Worm (Caenorhabditis elegans) whole organism, L4 larva: ENCODE results near the gene H10E21.1.

Source experiments
- ceh-32 ChIP-seq: sonication (generic microtip); optimal IDR thresholded peaks from 2 replicates; lab custom pipeline; 2016; ENCODE audit warnings: mild to moderate bottlenecking, missing genetic modification characterization, missing compliant biosample characterization; ENCODE audit not compliant: poor library complexity
- ceh-62 ChIP-seq: sonication (generic microtip); optimal IDR thresholded peaks from 2 replicates; lab custom pipeline; 2017; ENCODE audit warnings: missing biosample characterization, missing genetic modification characterization
- ces-1 ChIP-seq: fragments of 150-350 bp; sonication (generic microtip); optimal IDR thresholded peaks from 4 replicates; lab custom pipeline; 2014; ENCODE audit warnings: missing biosample characterization, missing genetic modification reagents, missing genetic modification characterization
- fos-1 ChIP-seq: fragments of 150-350 bp; optimal IDR thresholded peaks from 2 replicates; lab custom pipeline; 2014; ENCODE audit warnings: missing biosample characterization, missing genetic modification characterization
- nhr-48 ChIP-seq: sonication (generic microtip); optimal IDR thresholded peaks from 2 replicates; lab custom pipeline; 2016; ENCODE audit warnings: mild to moderate bottlenecking, missing genetic modification characterization, missing compliant biosample characterization
- nhr-77 ChIP-seq: fragments of 150-350 bp; optimal IDR thresholded peaks from 2 replicates; lab custom pipeline; 2014; ENCODE audit warnings: missing biosample characterization, missing genetic modification characterization
- sdz-12 ChIP-seq: fragments of 200-800 bp; sonication (Bioruptor generic); optimal IDR thresholded peaks from 2 replicates; lab custom pipeline; 2018; ENCODE audit warnings: mild to moderate bottlenecking, missing genetic modification characterization, missing compliant biosample characterization
- unc-62 ChIP-seq, 3 experiments: fragments of 150-350 bp in 1 of 3; sonication (generic microtip); optimal IDR thresholded peaks in 2 of 3; peaks in 1 of 3; 1 replicate in 1 of 3; 2 replicates in 2 of 3; lab custom pipeline; 2014 to 2017; ENCODE audit warnings: missing biosample characterization in 3 of 3, missing genetic modification characterization in 3 of 3, missing genetic modification reagents in 3 of 3, missing genotype in 1 of 3

- TF ChIP-seq ceh-32 = no peak
- TF ChIP-seq nhr-77 (tag; lab: Kevin White, UChicago) = no peak
- TF ChIP-seq ceh-62 (tag; lab: Kevin White, UChicago) = no peak
- TF ChIP-seq fos-1 = no peak
- no peak for TF ChIP-seq ces-1
- TF ChIP-seq unc-62 (GFP tag; optimal IDR thresholded peaks at IDR 0.05 in 1 of 2; lab: Kevin White, UChicago) = no peak
- TF ChIP-seq unc-62 (tag; optimal IDR thresholded peaks at IDR 0.05; lab: Kevin White, UChicago) = no peak
- TF ChIP-seq nhr-48 = no peak
- TF ChIP-seq sdz-12 (GFP tag; lab: Kevin White, UChicago) = peak; percentile 21
Observed at ce11 chrIII:63584-64316, 48.2 kb downstream of the H10E21.1 start.
